Worm (Caenorhabditis elegans): Measurements from ENCODE around the gene R05A10.8.

R05A10.8 gene

DNA sequence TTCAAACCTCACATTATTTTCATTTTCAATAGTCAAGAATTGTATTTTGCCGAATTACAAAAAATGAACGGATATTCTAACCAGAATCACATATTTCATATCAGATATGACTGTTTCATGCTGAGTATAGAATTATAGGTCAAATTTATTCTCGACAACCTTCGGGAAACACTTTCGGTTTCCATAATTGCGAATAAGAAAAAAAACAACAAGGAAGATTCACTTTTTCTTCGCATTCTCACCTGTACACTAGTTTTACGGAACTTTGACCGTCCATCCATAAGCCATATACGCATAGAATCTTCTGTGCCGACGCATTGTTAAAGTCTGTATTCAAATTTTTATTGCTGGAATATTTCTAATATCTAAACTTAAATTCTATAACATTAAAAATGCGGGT is 12.4 kb downstream of the R05A10.8 start, which contains the start of gene oac-37:
Gene oac-37 (plus strand): TSS at position 301 of the 400 bp plus-strand sequence.
- TF ChIP-seq mdl-1 (tag; optimal IDR thresholded peaks at IDR 0.05) (no peak), ceh-82 (tag; optimal IDR thresholded peaks at IDR 0.05) (no peak), nhr-23 (tag; optimal IDR thresholded peaks at IDR 0.05) (no peak), mab-5 (tag; optimal IDR thresholded peaks at IDR 0.05) (no peak), lsy-2 (tag; optimal IDR thresholded peaks at IDR 0.05) (no peak), ZK546.5 (tag; optimal IDR thresholded peaks at IDR 0.05) (no peak), ztf-4 (tag; optimal IDR thresholded peaks at IDR 0.05) (no peak), F13H6.1 (tag; optimal IDR thresholded peaks at IDR 0.05) (no peak), fos-1 (tag; optimal IDR thresholded peaks at IDR 0.05) (no peak), egl-27 (tag; optimal IDR thresholded peaks at IDR 0.05) (no peak), skn-1 (tag; optimal IDR thresholded peaks at IDR 0.05) (no peak), alr-1 (tag; optimal IDR thresholded peaks at IDR 0.05) (no peak)

DNA sequence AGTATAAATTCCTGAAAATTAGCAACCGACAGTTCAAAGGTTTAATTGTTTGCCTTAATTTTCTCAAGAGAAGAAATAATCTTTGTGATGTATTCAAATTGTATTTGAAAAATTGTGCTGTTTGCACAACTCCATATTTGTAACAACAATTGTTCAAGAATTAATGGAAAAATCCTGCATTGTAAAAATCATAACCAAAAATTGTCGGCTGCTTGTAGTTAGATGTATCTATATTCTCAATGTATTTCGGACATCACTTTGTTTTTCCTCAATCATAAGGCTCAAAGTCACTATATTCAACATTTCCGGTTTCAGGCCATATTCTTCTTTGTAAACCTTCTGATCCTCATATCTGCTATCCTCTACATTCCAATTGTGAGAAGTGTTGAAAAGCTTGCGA is 14.9 kb downstream of the R05A10.8 start:
- no peak for TF ChIP-seq Y55F3AM.14 (GFP tag; optimal IDR thresholded peaks at IDR 0.05)
- TF ChIP-seq nhr-10 (tag; optimal IDR thresholded peaks at IDR 0.05): no peak
- TF ChIP-seq skn-1 (tag; optimal IDR thresholded peaks at IDR 0.05): no peak
- TF ChIP-seq nhr-237 (tag; optimal IDR thresholded peaks at IDR 0.05): no peak
- TF ChIP-seq nhr-129 (tag; optimal IDR thresholded peaks at IDR 0.05): no peak
- no peak for TF ChIP-seq nhr-11 (tag; optimal IDR thresholded peaks at IDR 0.05)
- TF ChIP-seq F13H6.1 (tag; optimal IDR thresholded peaks at IDR 0.05): no peak
- TF ChIP-seq nhr-6 (tag; optimal IDR thresholded peaks at IDR 0.05): no peak
- no peak for TF ChIP-seq ztf-1 (GFP tag; conservative IDR thresholded peaks at IDR 0.05)
- no peak for TF ChIP-seq nhr-21 (tag; optimal IDR thresholded peaks at IDR 0.05)
- TF ChIP-seq gmeb-1 (tag; optimal IDR thresholded peaks at IDR 0.05): no peak
- TF ChIP-seq nhr-77 (tag; optimal IDR thresholded peaks at IDR 0.05): no peak
- no peak for TF ChIP-seq elt-1 (tag; optimal IDR thresholded peaks at IDR 0.05)
- TF ChIP-seq crh-2 (tag; optimal IDR thresholded peaks at IDR 0.05): no peak
- TF ChIP-seq ztf-11 (tag; optimal IDR thresholded peaks at IDR 0.05): no peak
- TF ChIP-seq lin-39 (tag; optimal IDR thresholded peaks at IDR 0.05): no peak

- TF ChIP-seq sem-4 (tag; optimal IDR thresholded peaks at IDR 0.05) (no peak), egl-27 (tag; optimal IDR thresholded peaks at IDR 0.05) (no peak), alr-1 (tag; optimal IDR thresholded peaks at IDR 0.05) (no peak), unc-39 (tag; optimal IDR thresholded peaks at IDR 0.05) (no peak), nhr-77 (tag; optimal IDR thresholded peaks at IDR 0.05) (no peak), elt-1 (tag; optimal IDR thresholded peaks at IDR 0.05) (no peak), blmp-1 (tag; optimal IDR thresholded peaks at IDR 0.05; ENCODE audit: insufficient read depth) (no peak)
These were observed 20.9 kb downstream of the R05A10.8 start, which contains the start of gene srz-31 for ce11 chrIV:14137063-14137462. TSS of gene srz-31 (plus strand) at chrIV:14137363.

- TF ChIP-seq unc-55 (GFP tag; optimal IDR thresholded peaks at IDR 0.05) (no peak), peb-1 (tag; optimal IDR thresholded peaks at IDR 0.05) (no peak), alr-1 (tag; optimal IDR thresholded peaks at IDR 0.05) (no peak), nhr-129 (tag; optimal IDR thresholded peaks at IDR 0.05) (no peak)
These were observed 24.6 kb downstream of the R05A10.8 start for ce11 chrIV:14133400-14133799.

DNA sequence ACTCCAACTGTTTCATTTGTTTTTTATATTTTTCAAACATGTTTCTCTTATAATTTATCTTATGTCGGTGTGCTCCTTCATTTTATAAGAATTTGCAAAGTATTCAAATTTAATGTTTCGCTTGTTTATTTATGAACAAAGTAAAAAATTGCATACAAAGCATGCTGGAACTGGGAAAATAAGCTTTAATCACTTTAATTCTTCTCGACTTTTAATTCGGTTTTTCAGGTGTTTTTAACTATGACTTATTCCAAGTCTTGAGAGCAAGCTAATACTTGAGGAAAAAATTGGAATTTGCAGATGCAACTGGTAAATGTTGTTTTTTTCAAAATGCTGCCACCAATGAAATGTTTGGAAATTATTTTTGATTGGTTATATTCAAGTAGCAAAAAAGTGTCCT is 26.2 kb downstream of the R05A10.8 start, which contains the start of gene srz-59:
Gene srz-59 (plus strand): TSS at position 301 of the 400 bp plus-strand sequence.
- TF ChIP-seq C34F6.9 (tag; optimal IDR thresholded peaks at IDR 0.05) (no peak), aly-2 (tag; optimal IDR thresholded peaks at IDR 0.05) (no peak), elt-1 (tag; optimal IDR thresholded peaks at IDR 0.05) (no peak), snpc-4 (tag; optimal IDR thresholded peaks at IDR 0.05) (no peak), nhr-77 (tag; optimal IDR thresholded peaks at IDR 0.05) (no peak), R02D3.7 (tag; optimal IDR thresholded peaks at IDR 0.05) (no peak), ZK546.5 (tag; optimal IDR thresholded peaks at IDR 0.05) (no peak), egl-27 (tag; optimal IDR thresholded peaks at IDR 0.05) (no peak), mab-5 (tag; optimal IDR thresholded peaks at IDR 0.05) (no peak), lin-39 (tag; optimal IDR thresholded peaks at IDR 0.05) (no peak), unc-62 (GFP tag; optimal IDR thresholded peaks at IDR 0.05) (no peak), ceh-82 (tag; optimal IDR thresholded peaks at IDR 0.05) (no peak), sma-9 (GFP tag; optimal IDR thresholded peaks at IDR 0.05) (no peak), sma-9 (tag; optimal IDR thresholded peaks at IDR 0.05) (no peak), dmd-4 (tag; optimal IDR thresholded peaks at IDR 0.05) (no peak), ztf-4 (tag; optimal IDR thresholded peaks at IDR 0.05) (no peak), unc-39 (tag; optimal IDR thresholded peaks at IDR 0.05) (no peak), nhr-12 (tag; optimal IDR thresholded peaks at IDR 0.05) (no peak), ztf-11 (tag; optimal IDR thresholded peaks at IDR 0.05) (no peak), unc-55 (GFP tag; optimal IDR thresholded peaks at IDR 0.05) (no peak), sma-3 (GFP tag; optimal IDR thresholded peaks at IDR 0.05) (no peak)

All from whole organism, L2 larva.